Worm (Caenorhabditis elegans): ENCODE data around the gene gldi-11.

Gene gldi-11

DNA sequence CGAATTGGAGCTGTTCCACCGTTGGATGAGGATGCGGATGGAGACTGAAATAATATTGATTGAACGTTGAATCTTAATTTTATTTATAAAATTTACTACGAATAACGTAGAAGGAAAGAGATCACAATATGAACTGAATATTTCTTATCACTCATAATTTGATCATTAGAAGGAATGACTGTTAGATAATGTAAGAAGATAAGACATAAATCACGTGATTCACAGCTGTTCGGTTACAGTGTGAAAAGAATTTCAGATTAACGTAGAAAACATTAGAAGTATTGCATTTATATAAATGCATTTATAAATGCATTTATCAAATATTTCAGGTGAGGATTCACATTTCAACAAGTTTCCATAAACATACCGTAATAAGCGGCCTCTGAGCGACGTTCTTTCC lies 2.8 kb downstream of the gldi-11 start:
- TF ChIP-seq fos-1 (tag; optimal IDR thresholded peaks at IDR 0.05) (peak; percentile 75), sma-9 (GFP tag; optimal IDR thresholded peaks at IDR 0.05) (peak; percentile 40), sma-9 (tag; optimal IDR thresholded peaks at IDR 0.05) (no peak), gmeb-1 (tag; optimal IDR thresholded peaks at IDR 0.05) (peak; percentile 7), crh-2 (tag; optimal IDR thresholded peaks at IDR 0.05) (peak; percentile 19), ama-1 (optimal IDR thresholded peaks at IDR 0.05) (no peak), alr-1 (tag; optimal IDR thresholded peaks at IDR 0.05) (no peak)

DNA sequence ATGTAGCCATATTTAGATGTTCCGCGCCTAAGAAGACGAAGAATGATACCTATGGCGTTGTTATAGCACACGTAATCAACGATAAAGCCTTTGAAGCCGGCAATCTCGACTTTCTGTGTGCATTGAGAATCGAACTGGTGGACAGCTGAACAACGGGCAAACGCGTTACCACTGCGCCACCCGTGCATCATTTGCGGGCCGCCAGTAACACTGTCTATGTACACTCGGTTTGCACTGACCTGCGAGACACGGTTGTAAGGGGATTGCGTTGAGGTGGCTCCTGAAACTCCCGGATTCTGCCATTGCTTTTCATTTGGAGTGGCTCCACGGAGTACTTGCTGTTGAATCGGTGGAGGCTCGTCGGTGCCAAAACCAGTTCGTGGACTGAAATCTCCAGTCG lies 3.2 kb downstream of the gldi-11 start:
- TF ChIP-seq nhr-77 (tag; optimal IDR thresholded peaks at IDR 0.05) (no peak), C34F6.9 (tag; optimal IDR thresholded peaks at IDR 0.05) (peak; percentile 27), peb-1 (tag; optimal IDR thresholded peaks at IDR 0.05) (no peak), fos-1 (tag; optimal IDR thresholded peaks at IDR 0.05) (peak; percentile 6), unc-55 (GFP tag; optimal IDR thresholded peaks at IDR 0.05) (peak; percentile 7), nhr-129 (tag; optimal IDR thresholded peaks at IDR 0.05) (peak; percentile 72), sem-4 (tag; optimal IDR thresholded peaks at IDR 0.05) (no peak), mab-5 (tag; optimal IDR thresholded peaks at IDR 0.05) (no peak), lin-13 (GFP tag; optimal IDR thresholded peaks at IDR 0.05) (no peak), nhr-23 (tag; optimal IDR thresholded peaks at IDR 0.05) (no peak), crh-2 (tag; optimal IDR thresholded peaks at IDR 0.05) (no peak), ama-1 (optimal IDR thresholded peaks at IDR 0.05) (peak; percentile 31), lsy-2 (tag; optimal IDR thresholded peaks at IDR 0.05) (peak in 1 of 2 experiments; percentile 13), nhr-21 (tag; optimal IDR thresholded peaks at IDR 0.05) (no peak), gmeb-1 (tag; optimal IDR thresholded peaks at IDR 0.05) (peak; percentile 22), nhr-6 (tag; optimal IDR thresholded peaks at IDR 0.05) (no peak), F13H6.1 (tag; optimal IDR thresholded peaks at IDR 0.05) (peak; percentile 27), dmd-4 (tag; optimal IDR thresholded peaks at IDR 0.05) (no peak), sma-9 (GFP tag; optimal IDR thresholded peaks at IDR 0.05) (peak; percentile 34), sma-9 (tag; optimal IDR thresholded peaks at IDR 0.05) (no peak), sma-3 (GFP tag; optimal IDR thresholded peaks at IDR 0.05) (peak; percentile 52), snpc-4 (tag; optimal IDR thresholded peaks at IDR 0.05) (no peak), Y55F3AM.14 (GFP tag; optimal IDR thresholded peaks at IDR 0.05) (peak; percentile 19), ztf-4 (tag; optimal IDR thresholded peaks at IDR 0.05) (no peak), zag-1 (tag; optimal IDR thresholded peaks at IDR 0.05) (no peak), unc-62 (GFP tag; optimal IDR thresholded peaks at IDR 0.05) (no peak), ceh-16 (tag; optimal IDR thresholded peaks at IDR 0.05) (no peak), ztf-11 (tag; optimal IDR thresholded peaks at IDR 0.05) (no peak), egl-27 (tag; optimal IDR thresholded peaks at IDR 0.05) (no peak), nhr-237 (tag; optimal IDR thresholded peaks at IDR 0.05) (no peak), nhr-25 (tag; optimal IDR thresholded peaks at IDR 0.05) (no peak), unc-39 (tag; optimal IDR thresholded peaks at IDR 0.05) (no peak), lin-11 (tag; optimal IDR thresholded peaks at IDR 0.05) (peak; percentile 27), elt-1 (tag; optimal IDR thresholded peaks at IDR 0.05) (no peak), elt-3 (tag; optimal IDR thresholded peaks at IDR 0.05) (no peak), ceh-82 (tag; optimal IDR thresholded peaks at IDR 0.05) (no peak)

- TF ChIP-seq crh-2 (tag; optimal IDR thresholded peaks at IDR 0.05) (peak; percentile 2), sem-4 (tag; optimal IDR thresholded peaks at IDR 0.05) (peak; percentile 18), lsy-2 (tag; optimal IDR thresholded peaks at IDR 0.05) (peak in 1 of 2 experiments; percentile 43), nhr-129 (tag; optimal IDR thresholded peaks at IDR 0.05) (peak; percentile 64), sma-9 (GFP tag; optimal IDR thresholded peaks at IDR 0.05) (peak; percentile 32), sma-9 (tag; optimal IDR thresholded peaks at IDR 0.05) (no peak), ceh-16 (tag; optimal IDR thresholded peaks at IDR 0.05) (peak; percentile 36), egl-27 (tag; optimal IDR thresholded peaks at IDR 0.05) (no peak), mbf-1 (tag; optimal IDR thresholded peaks at IDR 0.05) (no peak), elt-1 (tag; optimal IDR thresholded peaks at IDR 0.05) (peak; percentile 94), sma-3 (GFP tag; optimal IDR thresholded peaks at IDR 0.05) (no peak), nhr-11 (tag; optimal IDR thresholded peaks at IDR 0.05) (no peak), lin-11 (tag; optimal IDR thresholded peaks at IDR 0.05) (no peak), fos-1 (tag; optimal IDR thresholded peaks at IDR 0.05) (peak; percentile 7), unc-55 (GFP tag; optimal IDR thresholded peaks at IDR 0.05) (peak; percentile 7), C34F6.9 (tag; optimal IDR thresholded peaks at IDR 0.05) (peak; percentile 59), nhr-23 (tag; optimal IDR thresholded peaks at IDR 0.05) (peak; percentile 3)
Observed at ce11 chrII:4941541-4942206, 3.9 kb downstream of the gldi-11 start, which contains the start of gene ZK546.19. Gene ZK546.19, plus strand, starts transcription at chrII:4941726.
